Worm (Caenorhabditis elegans) whole organism, late embryonic: Measurements from ENCODE around the gene anmt-3.
A peak's percentile ranks its signal among the peaks of the same experiment; 100 is the strongest.

ENCODE experiments used
- C08G9.2 ChIP-seq: sonication (generic microtip); optimal IDR thresholded peaks from 2 replicates; lab custom pipeline; 2016; ENCODE audit warnings: mild to moderate bottlenecking, missing genetic modification characterization, moderate library complexity, missing compliant biosample characterization
- K02D7.2 ChIP-seq: sonication (generic microtip); optimal IDR thresholded peaks from 2 replicates; lab custom pipeline; 2017; ENCODE audit warnings: mild to moderate bottlenecking, missing genetic modification characterization, missing compliant biosample characterization
- K09A11.1 ChIP-seq: sonication (generic microtip); optimal IDR thresholded peaks from 2 replicates; lab custom pipeline; 2017; ENCODE audit warnings: antibody characterized with exemption, mild to moderate bottlenecking, missing genetic modification characterization, missing compliant biosample characterization; ENCODE audit not compliant: insufficient read depth
- ceh-18 ChIP-seq: sonication (generic microtip); optimal IDR thresholded peaks from 2 replicates; lab custom pipeline; 2016; ENCODE audit warnings: missing genetic modification characterization, missing compliant biosample characterization
- ceh-19 ChIP-seq: fragments of 200-800 bp; sonication (Bioruptor generic); optimal IDR thresholded peaks from 2 replicates; lab custom pipeline; 2018; ENCODE audit warnings: mild to moderate bottlenecking, missing genetic modification characterization, missing compliant biosample characterization
- ceh-22 ChIP-seq: sonication (generic microtip); optimal IDR thresholded peaks from 2 replicates; lab custom pipeline; 2017; ENCODE audit warnings: missing biosample characterization, missing genetic modification characterization
- ceh-24 ChIP-seq: sonication (generic microtip); optimal IDR thresholded peaks from 2 replicates; lab custom pipeline; 2016; ENCODE audit warnings: mild to moderate bottlenecking, missing genetic modification characterization, missing compliant biosample characterization
- ceh-30 ChIP-seq: fragments of 150-350 bp; optimal IDR thresholded peaks from 2 replicates; lab custom pipeline; 2014; ENCODE audit warnings: missing biosample characterization, missing genetic modification characterization
- ceh-31 ChIP-seq: sonication (generic microtip); optimal IDR thresholded peaks from 2 replicates; lab custom pipeline; 2016; ENCODE audit warnings: missing genetic modification characterization, missing compliant biosample characterization
- ceh-34 ChIP-seq: sonication (generic microtip); optimal IDR thresholded peaks from 2 replicates; lab custom pipeline; 2016; ENCODE audit warnings: mild to moderate bottlenecking, missing genetic modification characterization, missing compliant biosample characterization
- ceh-45 ChIP-seq: fragments of 200-800 bp; sonication (Bioruptor generic); IDR thresholded peaks from 2 replicates; pipeline ENCODE4 v1.3.6; 2022; ENCODE audit warnings: missing genetic modification reagents, missing genetic modification characterization, missing compliant biosample characterization
- ceh-48 ChIP-seq: sonication (generic microtip); optimal IDR thresholded peaks from 2 replicates; lab custom pipeline; 2016; ENCODE audit warnings: missing genetic modification characterization, inconsistent platforms, missing compliant biosample characterization
- ceh-9 ChIP-seq: sonication (generic microtip); optimal IDR thresholded peaks from 2 replicates; lab custom pipeline; 2016; ENCODE audit warnings: mild to moderate bottlenecking, missing genetic modification characterization, inconsistent platforms, missing compliant biosample characterization
- che-1 ChIP-seq: sonication (generic microtip); optimal IDR thresholded peaks from 2 replicates; lab custom pipeline; 2016; ENCODE audit warnings: mild to moderate bottlenecking, missing genetic modification characterization, missing compliant biosample characterization
- dmd-4 ChIP-seq: sonication (generic microtip); optimal IDR thresholded peaks from 2 replicates; lab custom pipeline; 2016; ENCODE audit warnings: borderline replicate concordance, missing genetic modification characterization, missing compliant biosample characterization
- dve-1 ChIP-seq: sonication (generic microtip); optimal IDR thresholded peaks from 2 replicates; lab custom pipeline; 2017; ENCODE audit warnings: antibody characterized with exemption, mild to moderate bottlenecking, missing genetic modification characterization, missing compliant biosample characterization
- elt-2 ChIP-seq: sonication (generic microtip); optimal IDR thresholded peaks from 2 replicates; lab custom pipeline; 2016; ENCODE audit warnings: missing genetic modification reagents, missing genetic modification characterization, missing compliant biosample characterization
- elt-4 ChIP-seq: sonication (generic microtip); optimal IDR thresholded peaks from 2 replicates; lab custom pipeline; 2016; ENCODE audit warnings: missing genetic modification characterization, missing compliant biosample characterization
- ets-4 ChIP-seq: sonication (generic microtip); optimal IDR thresholded peaks from 2 replicates; lab custom pipeline; 2016; ENCODE audit warnings: missing genetic modification characterization, missing compliant biosample characterization
- fax-1 ChIP-seq: sonication (generic microtip); optimal IDR thresholded peaks from 2 replicates; lab custom pipeline; 2016; ENCODE audit warnings: missing genotype, missing genetic modification characterization, missing compliant biosample characterization
- fkh-6 ChIP-seq: sonication (generic microtip); optimal IDR thresholded peaks from 2 replicates; lab custom pipeline; 2016; ENCODE audit warnings: missing genetic modification characterization, missing compliant biosample characterization
- gmeb-2 ChIP-seq: sonication (generic microtip); optimal IDR thresholded peaks from 2 replicates; lab custom pipeline; 2016; ENCODE audit warnings: missing genetic modification characterization, inconsistent platforms, missing compliant biosample characterization
- hlh-30 ChIP-seq: sonication (generic microtip); optimal IDR thresholded peaks from 2 replicates; lab custom pipeline; 2017; ENCODE audit warnings: antibody characterized with exemption, missing genetic modification characterization, missing compliant biosample characterization; ENCODE audit not compliant: insufficient read depth
- hlh-6 ChIP-seq: sonication (generic microtip); optimal IDR thresholded peaks from 2 replicates; lab custom pipeline; 2016; ENCODE audit warnings: missing genotype, missing genetic modification characterization, missing compliant biosample characterization
- hlh-8 ChIP-seq: sonication (generic microtip); optimal IDR thresholded peaks from 2 replicates; lab custom pipeline; 2016; ENCODE audit warnings: missing genotype, missing genetic modification characterization, missing compliant biosample characterization
- mec-3 ChIP-seq: sonication (generic microtip); optimal IDR thresholded peaks from 2 replicates; lab custom pipeline; 2016; ENCODE audit warnings: borderline replicate concordance, missing genetic modification characterization, missing compliant biosample characterization
- nfya-1 ChIP-seq: sonication (generic microtip); optimal IDR thresholded peaks from 2 replicates; lab custom pipeline; 2017; ENCODE audit warnings: missing genetic modification characterization, mild to moderate bottlenecking, missing compliant biosample characterization, antibody characterized with exemption, moderate library complexity
- nhr-11 ChIP-seq: fragments of 150-350 bp; optimal IDR thresholded peaks from 2 replicates; lab custom pipeline; 2014; ENCODE audit warnings: missing biosample characterization, missing genetic modification characterization
- nhr-232 ChIP-seq: sonication (generic microtip); optimal IDR thresholded peaks from 2 replicates; lab custom pipeline; 2016; ENCODE audit warnings: missing genetic modification characterization, missing compliant biosample characterization
- npax-4 ChIP-seq: sonication (generic microtip); optimal IDR thresholded peaks from 2 replicates; lab custom pipeline; 2016; ENCODE audit warnings: missing genetic modification characterization, missing compliant biosample characterization
- odd-2 ChIP-seq: sonication (generic microtip); optimal IDR thresholded peaks from 2 replicates; lab custom pipeline; 2017; ENCODE audit warnings: antibody characterized with exemption, mild to moderate bottlenecking, missing genetic modification characterization, missing compliant biosample characterization
- pag-3 ChIP-seq: sonication (generic microtip); optimal IDR thresholded peaks from 2 replicates; lab custom pipeline; 2016; ENCODE audit warnings: missing compliant biosample characterization, missing genetic modification characterization, borderline replicate concordance
- pat-9 ChIP-seq: fragments of 200-800 bp; sonication (Bioruptor generic); optimal IDR thresholded peaks from 2 replicates; lab custom pipeline; 2018; ENCODE audit warnings: mild to moderate bottlenecking, missing genetic modification characterization, moderate library complexity, missing compliant biosample characterization
- pax-1 ChIP-seq: fragments of 150-350 bp; optimal IDR thresholded peaks from 2 replicates; lab custom pipeline; 2014; ENCODE audit warnings: missing biosample characterization, missing genetic modification characterization
- pha-2 ChIP-seq: sonication (generic microtip); optimal IDR thresholded peaks from 2 replicates; lab custom pipeline; 2017; ENCODE audit warnings: mild to moderate bottlenecking, missing genetic modification characterization, missing compliant biosample characterization
- pha-4 ChIP-seq: fragments of 150-350 bp; optimal IDR thresholded peaks from 2 replicates; lab custom pipeline; 2018; ENCODE audit warnings: missing biosample characterization, missing genetic modification reagents, missing genetic modification characterization
- pros-1 ChIP-seq: fragments of 150-350 bp; optimal IDR thresholded peaks from 2 replicates; lab custom pipeline; 2014; ENCODE audit warnings: missing biosample characterization, missing genetic modification reagents, missing genetic modification characterization
- ref-2 ChIP-seq: sonication (generic microtip); optimal IDR thresholded peaks from 2 replicates; lab custom pipeline; 2016; ENCODE audit warnings: missing genetic modification characterization, missing compliant biosample characterization
- rnt-1 ChIP-seq: sonication (generic microtip); optimal IDR thresholded peaks from 2 replicates; lab custom pipeline; 2016; ENCODE audit warnings: missing genetic modification characterization, missing compliant biosample characterization
- syd-9 ChIP-seq: sonication (generic microtip); optimal IDR thresholded peaks from 2 replicates; lab custom pipeline; 2016; ENCODE audit warnings: mild to moderate bottlenecking, missing genetic modification characterization, moderate library complexity, missing compliant biosample characterization
- ttx-3 ChIP-seq: sonication (generic microtip); optimal IDR thresholded peaks from 2 replicates; lab custom pipeline; 2016; ENCODE audit warnings: missing genetic modification reagents, missing genetic modification characterization, missing compliant biosample characterization
- unc-3 ChIP-seq, 2 experiments: fragments of 200-800 bp in 1 of 2; sonication (Bioruptor generic) in 1 of 2; sonication (generic microtip) in 1 of 2; conservative IDR thresholded peaks in 1 of 2; optimal IDR thresholded peaks in 1 of 2; 2 replicates each; pipeline versions ENCODE4 v1.3.6 to Lab custom; 2016 to 2022; ENCODE audit warnings: missing compliant biosample characterization in 2 of 2, missing genetic modification characterization in 2 of 2, missing genetic modification reagents in 1 of 2
- unc-42 ChIP-seq: sonication (generic microtip); optimal IDR thresholded peaks from 2 replicates; lab custom pipeline; 2016; ENCODE audit warnings: missing genotype, missing genetic modification characterization, missing compliant biosample characterization
- unc-55 ChIP-seq: sonication (generic microtip); optimal IDR thresholded peaks from 2 replicates; lab custom pipeline; 2017; ENCODE audit warnings: missing biosample characterization, missing genetic modification reagents, missing genetic modification characterization
- unc-86 ChIP-seq: sonication (generic microtip); optimal IDR thresholded peaks from 2 replicates; lab custom pipeline; 2016; ENCODE audit warnings: missing genetic modification characterization, missing compliant biosample characterization
- zip-5 ChIP-seq: sonication (generic microtip); optimal IDR thresholded peaks from 2 replicates; lab custom pipeline; 2016; ENCODE audit warnings: missing genetic modification characterization, missing compliant biosample characterization

anmt-3 gene

ce11 chrV:9976138-9976537 lies 18.0 kb upstream of the anmt-3 start, which contains the start of gene unc-41:
TSS of gene unc-41 (minus strand) at chrV:9976238.
- TF ChIP-seq nhr-232 (tag; lab: Kevin White, UChicago) (no peak), ceh-30 (no peak), K02D7.2 (tag; lab: Kevin White, UChicago) (no peak), ceh-48 (tag; lab: Kevin White, UChicago) (no peak), dmd-4 (tag; lab: Kevin White, UChicago) (no peak), unc-55 (GFP tag; lab: Kevin White, UChicago) (no peak), zip-5 (tag; lab: Kevin White, UChicago) (no peak), hlh-8 (tag; lab: Kevin White, UChicago) (no peak), ceh-9 (tag; lab: Kevin White, UChicago) (no peak), fkh-6 (tag; lab: Kevin White, UChicago) (no peak), pros-1 (tag; lab: Kevin White, UChicago) (no peak), hlh-30 (tag; lab: Kevin White, UChicago) (no peak), unc-42 (tag; lab: Kevin White, UChicago) (no peak), pha-2 (tag; lab: Kevin White, UChicago) (no peak), unc-86 (tag; lab: Kevin White, UChicago) (no peak), elt-4 (tag; lab: Kevin White, UChicago) (no peak), fax-1 (tag; lab: Kevin White, UChicago) (no peak)

DNA sequence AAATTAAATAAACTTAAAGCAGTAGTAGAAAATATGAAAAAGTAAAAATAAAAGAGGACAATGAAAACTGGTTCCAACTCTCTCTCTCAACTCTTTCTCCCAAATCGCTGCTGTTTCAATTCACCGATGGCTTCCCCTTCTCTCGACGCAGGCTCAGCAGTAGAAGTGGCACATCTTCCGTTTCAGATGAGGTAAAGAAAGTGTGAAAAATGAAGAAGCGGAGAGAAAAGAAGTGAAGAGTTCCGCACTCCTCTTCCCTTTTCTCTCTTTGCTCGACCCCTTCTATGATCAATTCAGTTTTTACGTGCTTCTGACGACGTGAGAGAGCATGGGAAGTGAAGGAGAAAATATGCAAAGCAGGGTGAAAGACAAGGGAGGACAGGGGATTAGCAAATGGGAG lies 16.1 kb upstream of the anmt-3 start:
- TF ChIP-seq rnt-1 (tag; lab: Kevin White, UChicago) (no peak), unc-42 (tag; lab: Kevin White, UChicago) (peak; percentile 62), pag-3 (tag; lab: Kevin White, UChicago) (no peak), ceh-24 (tag; lab: Kevin White, UChicago) (no peak), fkh-6 (tag; lab: Kevin White, UChicago) (no peak), hlh-30 (tag; lab: Kevin White, UChicago) (no peak), nfya-1 (peak; percentile 28), ceh-31 (tag; lab: Kevin White, UChicago) (peak; percentile 30), elt-2 (tag; lab: Kevin White, UChicago) (no peak), ceh-34 (tag; lab: Kevin White, UChicago) (no peak), gmeb-2 (tag; lab: Kevin White, UChicago) (no peak), ceh-48 (tag; lab: Kevin White, UChicago) (no peak), C08G9.2 (tag; lab: Kevin White, UChicago) (no peak), mec-3 (tag; lab: Kevin White, UChicago) (no peak), nhr-11 (tag; lab: Kevin White, UChicago) (no peak), hlh-6 (tag; lab: Kevin White, UChicago) (no peak), npax-4 (no peak), ttx-3 (tag; lab: Kevin White, UChicago) (no peak), pax-1 (tag; lab: Kevin White, UChicago) (no peak), ceh-18 (no peak), che-1 (tag; lab: Kevin White, UChicago) (no peak), unc-3 (GFP tag; conservative IDR thresholded peaks at IDR 0.05; lab: Robert Waterston, UW) (no peak), unc-3 (tag; optimal IDR thresholded peaks at IDR 0.05; lab: Kevin White, UChicago) (no peak), ceh-45 (GFP tag; lab: Robert Waterston, UW) (no peak)

DNA sequence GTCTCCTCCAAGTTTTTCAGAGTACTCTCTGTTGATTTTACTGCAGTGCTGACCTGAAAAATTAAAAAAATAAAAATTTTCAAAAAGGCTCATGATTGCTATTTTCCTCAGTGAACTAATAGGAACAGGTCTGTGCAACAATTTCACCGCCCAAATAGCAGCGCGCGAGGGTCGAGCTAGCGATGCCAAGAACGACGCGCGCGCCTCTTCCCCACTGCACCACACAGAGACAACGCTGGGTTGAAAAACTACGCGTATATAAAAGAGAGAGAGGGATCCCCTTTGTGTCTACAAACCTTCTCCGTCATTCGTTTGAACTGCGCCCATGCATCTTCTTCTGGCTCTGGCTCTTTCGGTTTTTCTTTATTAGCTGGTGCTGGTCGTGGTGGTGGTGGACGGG lies 12.0 kb upstream of the anmt-3 start:
- TF ChIP-seq pax-1 (tag; lab: Kevin White, UChicago) (no peak), ceh-19 (GFP tag; lab: Kevin White, UChicago) (peak; percentile 96), K09A11.1 (tag; lab: Kevin White, UChicago) (peak; percentile 61), nhr-232 (tag; lab: Kevin White, UChicago) (peak; percentile 87), ceh-22 (no peak), mec-3 (tag; lab: Kevin White, UChicago) (peak; percentile 69), odd-2 (tag; lab: Kevin White, UChicago) (peak; percentile 43), nhr-11 (tag; lab: Kevin White, UChicago) (no peak), ets-4 (peak; percentile 71), syd-9 (tag; lab: Kevin White, UChicago) (peak; percentile 96), ceh-24 (tag; lab: Kevin White, UChicago) (peak; percentile 68), ref-2 (tag; lab: Kevin White, UChicago) (peak; percentile 83), fkh-6 (tag; lab: Kevin White, UChicago) (peak; percentile 94), pag-3 (tag; lab: Kevin White, UChicago) (peak; percentile 85), unc-55 (GFP tag; lab: Kevin White, UChicago) (no peak), K02D7.2 (tag; lab: Kevin White, UChicago) (peak; percentile 89), hlh-6 (tag; lab: Kevin White, UChicago) (peak; percentile 95), rnt-1 (tag; lab: Kevin White, UChicago) (peak; percentile 77), pat-9 (peak; percentile 95), pha-4 (tag; lab: Kevin White, UChicago) (no peak), fax-1 (tag; lab: Kevin White, UChicago) (peak; percentile 85), dve-1 (tag; lab: Kevin White, UChicago) (peak; percentile 76), hlh-8 (tag; lab: Kevin White, UChicago) (peak; percentile 79)
